Fruit fly (Drosophila melanogaster) whole organism, embryonic: Measurements from ENCODE around the gene Ant2.

Experiments used
- C15 ChIP-seq: fragments of 200-800 bp; sonication (Bioruptor generic); IDR thresholded peaks from 3 replicates; pipeline ENCODE4 v1.3.6; 2022; ENCODE audit warnings: missing biosample characterization, missing genetic modification characterization
- CG12155 ChIP-seq: fragments of 200-800 bp; sonication (Bioruptor generic); optimal IDR thresholded peaks from 3 replicates; lab custom pipeline; 2016; ENCODE audit warnings: missing biosample characterization, missing genetic modification characterization
- CG13296 ChIP-seq: fragments of 200-800 bp; sonication (Bioruptor generic); optimal IDR thresholded peaks from 3 replicates; lab custom pipeline; 2018; ENCODE audit warnings: missing biosample characterization, mild to moderate bottlenecking, missing genetic modification characterization
- CG14710 ChIP-seq: fragments of 200-800 bp; sonication (Bioruptor generic); optimal IDR thresholded peaks from 3 replicates; lab custom pipeline; 2019; ENCODE audit warnings: missing biosample characterization, mild to moderate bottlenecking, missing genetic modification characterization, moderate library complexity
- CG17186 ChIP-seq: fragments of 200-800 bp; sonication (Bioruptor generic); optimal IDR thresholded peaks from 3 replicates; lab custom pipeline; 2017; ENCODE audit warnings: missing biosample characterization, missing genetic modification reagents, missing genetic modification characterization
- CG17829 ChIP-seq: fragments of 200-800 bp; optimal IDR thresholded peaks from 2 replicates; lab custom pipeline; 2019; ENCODE audit warnings: missing biosample characterization, mild to moderate bottlenecking, missing genetic modification characterization, moderate library complexity
- CG18011 ChIP-seq: fragments of 200-800 bp; sonication (Bioruptor generic); optimal IDR thresholded peaks from 2 replicates; lab custom pipeline; 2017; ENCODE audit warnings: missing biosample characterization, missing genetic modification characterization, mild to moderate bottlenecking, moderate library complexity, missing genotype
- CG1832 ChIP-seq: fragments of 200-800 bp; sonication (Bioruptor generic); optimal IDR thresholded peaks from 2 replicates; lab custom pipeline; 2017; ENCODE audit warnings: missing biosample characterization, mild to moderate bottlenecking, missing genetic modification characterization, inconsistent platforms
- CG18764 ChIP-seq: fragments of 200-800 bp; sonication (Bioruptor generic); optimal IDR thresholded peaks from 3 replicates; lab custom pipeline; 2016; ENCODE audit warnings: missing biosample characterization, missing genetic modification characterization
- CG2875 ChIP-seq: fragments of 200-800 bp; sonication (Bioruptor generic); optimal IDR thresholded peaks from 2 replicates; lab custom pipeline; 2017; ENCODE audit warnings: missing biosample characterization, mild to moderate bottlenecking, missing genetic modification characterization, missing genetic modification reagents
- CG30403 ChIP-seq: fragments of 200-800 bp; sonication (Bioruptor generic); optimal IDR thresholded peaks from 3 replicates; lab custom pipeline; 2016; ENCODE audit warnings: missing biosample characterization, missing genetic modification characterization
- CG3726 ChIP-seq: fragments of 200-800 bp; sonication (Bioruptor generic); IDR thresholded peaks from 3 replicates; pipeline ENCODE4, ENCODE4 v1.3.6; 2022; ENCODE audit warnings: missing biosample characterization, missing genetic modification characterization
- CG3995 ChIP-seq: fragments of 200-800 bp; sonication (Bioruptor generic); optimal IDR thresholded peaks from 3 replicates; lab custom pipeline; 2016; ENCODE audit warnings: missing biosample characterization, missing genetic modification characterization
- CG6175 ChIP-seq: fragments of 200-800 bp; sonication (Bioruptor generic); IDR thresholded peaks from 3 replicates; pipeline ENCODE4 v1.3.6; 2022; ENCODE audit warnings: missing biosample characterization, missing genetic modification characterization
- CG6254 ChIP-seq: fragments of 200-800 bp; sonication (Bioruptor generic); optimal IDR thresholded peaks from 3 replicates; lab custom pipeline; 2017; ENCODE audit warnings: mild to moderate bottlenecking, missing biosample characterization, missing genetic modification reagents, missing genetic modification characterization
- CG9727 ChIP-seq: fragments of 200-800 bp; sonication (Bioruptor generic); optimal IDR thresholded peaks from 3 replicates; lab custom pipeline; 2017; ENCODE audit warnings: missing biosample characterization, mild to moderate bottlenecking, missing genetic modification characterization
- CkIIα-i1 ChIP-seq: fragments of 200-800 bp; sonication (Bioruptor generic); IDR thresholded peaks from 2 replicates; pipeline ENCODE4 v1.3.6; 2022; ENCODE audit warnings: missing biosample characterization, missing genetic modification characterization
- Dfd ChIP-seq, 2 experiments: fragments of >200 bp; optimal IDR thresholded peaks; 2 replicates each; lab custom pipeline; 2017; ENCODE audit warnings: missing biosample characterization in 2 of 2, missing genetic modification characterization in 2 of 2
- Eip74EF ChIP-seq, 2 experiments: fragments of 200-800 bp in 1 of 2; fragments of >200 bp in 1 of 2; sonication (Bioruptor generic) in 1 of 2; optimal IDR thresholded peaks; 2 replicates each; lab custom pipeline; 2017 to 2019; ENCODE audit warnings: missing biosample characterization in 2 of 2, missing genetic modification characterization in 2 of 2, mild to moderate bottlenecking in 1 of 2, moderate library complexity in 1 of 2
- HmgD ChIP-seq: fragments of 200-800 bp; sonication (Bioruptor generic); optimal IDR thresholded peaks from 3 replicates; lab custom pipeline; 2016; ENCODE audit warnings: missing biosample characterization, missing genetic modification characterization
- Hr3 ChIP-seq: fragments of 200-800 bp; sonication (Bioruptor generic); optimal IDR thresholded peaks from 3 replicates; lab custom pipeline; 2016; ENCODE audit warnings: missing biosample characterization, missing genetic modification characterization
- Nf-YC ChIP-seq: fragments of 200-800 bp; optimal IDR thresholded peaks from 3 replicates; lab custom pipeline; 2019; ENCODE audit warnings: missing biosample characterization, mild to moderate bottlenecking, missing genetic modification characterization, moderate library complexity
- Poxn ChIP-seq: fragments of 200-800 bp; sonication (Bioruptor generic); IDR thresholded peaks from 2 replicates; pipeline ENCODE4 v1.3.6; 2022; ENCODE audit warnings: missing biosample characterization, missing genetic modification characterization
- abd-A ChIP-seq: fragments of 200-800 bp; sonication (Bioruptor generic); optimal IDR thresholded peaks from 3 replicates; lab custom pipeline; 2019; ENCODE audit warnings: missing biosample characterization, mild to moderate bottlenecking, missing genetic modification characterization, moderate library complexity
- ara ChIP-seq: fragments of 200-800 bp; sonication (Bioruptor generic); IDR thresholded peaks from 2 replicates; pipeline ENCODE4 v1.3.6; 2022; ENCODE audit warnings: missing biosample characterization, missing genetic modification characterization
- ash1 ChIP-seq: fragments of 200-800 bp; sonication (Bioruptor generic); optimal IDR thresholded peaks from 2 replicates; lab custom pipeline; 2018; ENCODE audit warnings: missing biosample characterization, mild to moderate bottlenecking, missing genetic modification characterization
- ato ChIP-seq: fragments of 200-800 bp; sonication (Bioruptor generic); IDR thresholded peaks from 2 replicates; pipeline ENCODE4 v1.3.6; 2022; ENCODE audit warnings: missing biosample characterization, missing genetic modification characterization; ENCODE audit not compliant: partially characterized antibody
- bab2 ChIP-seq: fragments of 200-800 bp; sonication (Bioruptor generic); optimal IDR thresholded peaks from 2 replicates; lab custom pipeline; 2016; ENCODE audit warnings: missing biosample characterization, missing genetic modification characterization
- ewg ChIP-seq: fragments of 200-800 bp; sonication (Bioruptor generic); optimal IDR thresholded peaks from 3 replicates; lab custom pipeline; 2017; ENCODE audit warnings: mild to moderate bottlenecking, missing biosample characterization, missing genetic modification reagents, missing genetic modification characterization
- gcm ChIP-seq: fragments of 200-800 bp; sonication (Bioruptor generic); optimal IDR thresholded peaks from 2 replicates; lab custom pipeline; 2019; ENCODE audit warnings: missing biosample characterization, mild to moderate bottlenecking, missing genetic modification characterization, moderate library complexity
- gcm2 ChIP-seq: fragments of 200-800 bp; sonication (Bioruptor generic); optimal IDR thresholded peaks from 2 replicates; lab custom pipeline; 2016; ENCODE audit warnings: missing biosample characterization, missing genetic modification characterization
- her ChIP-seq: fragments of 200-800 bp; sonication (Bioruptor generic); optimal IDR thresholded peaks from 2 replicates; lab custom pipeline; 2016; ENCODE audit warnings: missing biosample characterization, missing genetic modification characterization
- insv ChIP-seq, 2 experiments: fragments of 200-800 bp; sonication (Bioruptor generic); optimal IDR thresholded peaks; 3 replicates each; lab custom pipeline; 2016 to 2018; ENCODE audit warnings: missing biosample characterization in 2 of 2, missing genetic modification characterization in 2 of 2
- kah ChIP-seq: fragments of 200-800 bp; sonication (Bioruptor generic); optimal IDR thresholded peaks from 2 replicates; lab custom pipeline; 2018; ENCODE audit warnings: missing biosample characterization, mild to moderate bottlenecking, missing genetic modification characterization
- klu ChIP-seq: fragments of 200-800 bp; sonication (Bioruptor generic); IDR thresholded peaks from 2 replicates; pipeline ENCODE4 v1.3.6; 2022; ENCODE audit warnings: missing biosample characterization, missing genetic modification characterization
- lola ChIP-seq, 3 experiments: fragments of >200 bp in 2 of 3; fragments of 200-800 bp in 1 of 3; sonication (Bioruptor generic) in 1 of 3; optimal IDR thresholded peaks; 2 replicates each; lab custom pipeline; 2017 to 2019; ENCODE audit warnings: missing biosample characterization in 3 of 3, missing genetic modification characterization in 3 of 3, mild to moderate bottlenecking in 1 of 3, moderate library complexity in 1 of 3
- maf-S ChIP-seq: fragments of 200-800 bp; sonication (Bioruptor generic); optimal IDR thresholded peaks from 2 replicates; lab custom pipeline; 2016; ENCODE audit warnings: missing biosample characterization, missing genetic modification characterization
- mirr ChIP-seq: fragments of 200-800 bp; sonication (Bioruptor generic); optimal IDR thresholded peaks from 3 replicates; lab custom pipeline; 2018; ENCODE audit warnings: missing biosample characterization, mild to moderate bottlenecking, missing genetic modification characterization
- nmo ChIP-seq: fragments of 200-800 bp; sonication (Bioruptor generic); optimal IDR thresholded peaks from 2 replicates; lab custom pipeline; 2018; ENCODE audit warnings: missing biosample characterization, mild to moderate bottlenecking, missing genetic modification characterization, moderate library complexity
- nom ChIP-seq: fragments of 200-800 bp; sonication (Bioruptor generic); optimal IDR thresholded peaks from 2 replicates; lab custom pipeline; 2017; ENCODE audit warnings: missing biosample characterization, missing genetic modification characterization, mild to moderate bottlenecking, moderate library complexity, missing genetic modification reagents
- peb ChIP-seq: fragments of 200-800 bp; sonication (Bioruptor generic); IDR thresholded peaks from 2 replicates; pipeline ENCODE4 v1.3.6; 2022; ENCODE audit warnings: missing biosample characterization, missing genetic modification characterization
- sc ChIP-seq, 3 experiments: fragments of >200 bp in 2 of 3; fragments of 200-800 bp in 1 of 3; sonication (Bioruptor generic) in 1 of 3; optimal IDR thresholded peaks; 2 replicates in 2 of 3; 3 replicates in 1 of 3; lab custom pipeline; 2017; ENCODE audit warnings: mild to moderate bottlenecking in 1 of 3, missing biosample characterization in 1 of 3, missing genetic modification characterization in 1 of 3, missing genetic modification reagents in 1 of 3
- schlank ChIP-seq: fragments of 200-800 bp; sonication (Bioruptor generic); optimal IDR thresholded peaks from 2 replicates; lab custom pipeline; 2018; ENCODE audit warnings: missing biosample characterization, mild to moderate bottlenecking, missing genetic modification characterization
- scrt ChIP-seq: fragments of 200-800 bp; sonication (Bioruptor generic); optimal IDR thresholded peaks from 2 replicates; lab custom pipeline; 2018; ENCODE audit warnings: missing biosample characterization, mild to moderate bottlenecking, missing genetic modification characterization, moderate library complexity
- sd ChIP-seq: fragments of 200-800 bp; sonication (Bioruptor generic); optimal IDR thresholded peaks from 3 replicates; lab custom pipeline; 2018; ENCODE audit warnings: missing biosample characterization, mild to moderate bottlenecking, missing genetic modification characterization, moderate library complexity
- sens ChIP-seq: fragments of 200-800 bp; sonication (Bioruptor generic); peaks from one replicate; lab custom pipeline; 2016; ENCODE audit warnings: missing biosample characterization, missing genetic modification characterization
- sisA ChIP-seq: fragments of 200-800 bp; sonication (Bioruptor generic); IDR thresholded peaks from 2 replicates; pipeline ENCODE4 v1.3.6; 2022; ENCODE audit warnings: missing biosample characterization, missing genetic modification characterization
- unpg ChIP-seq: fragments of 200-800 bp; sonication (Bioruptor generic); optimal IDR thresholded peaks from 3 replicates; lab custom pipeline; 2018; ENCODE audit warnings: missing biosample characterization, mild to moderate bottlenecking, missing genetic modification characterization, moderate library complexity
- zfh1 ChIP-seq: fragments of 200-800 bp; sonication (Bioruptor generic); IDR thresholded peaks from 3 replicates; pipeline ENCODE4 v1.3.6; 2022; ENCODE audit warnings: missing biosample characterization, missing genetic modification characterization

Gene Ant2

DNA sequence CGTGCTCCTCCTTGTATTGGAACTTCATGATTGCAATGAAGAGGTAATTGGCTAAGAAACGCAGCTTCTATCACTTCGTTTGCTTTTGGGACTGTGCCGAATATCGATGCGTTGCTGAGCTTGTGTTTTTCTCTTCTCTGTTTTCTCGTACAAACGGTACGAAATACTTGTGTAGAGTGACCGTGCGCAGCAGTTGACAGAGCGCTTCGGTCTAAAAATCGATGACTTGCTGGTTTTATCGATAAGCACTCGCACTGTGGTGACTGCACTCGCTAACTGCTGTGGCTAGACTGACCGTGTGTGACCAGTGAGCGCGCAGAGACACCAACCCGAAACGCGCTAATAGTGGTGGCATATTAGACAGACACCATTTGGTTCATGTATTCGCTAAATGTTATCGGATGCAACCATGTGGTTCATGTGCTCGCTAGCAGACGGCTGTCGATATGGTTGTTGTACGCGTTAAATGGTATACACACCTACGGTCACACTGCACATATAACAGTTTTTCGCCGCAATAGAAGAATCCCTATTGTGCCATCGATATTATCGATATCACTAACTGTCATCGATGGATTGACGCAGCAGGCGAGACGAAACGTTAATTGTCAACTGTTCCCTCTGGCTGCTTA is 18.5 kb downstream of the Ant2 start, which contains the start of the genes Atg8a and BTBD9 (continued):
- TF ChIP-seq CkIIα-i1 (GFP tag; lab: Robert Waterston, UW) (peak; percentile 34; the same call in 1 of the 2 replicates), lola (GFP tag; optimal IDR thresholded peaks at IDR 0.05; lab: Kevin White, UChicago) (no peak), CG3995 (no peak), klu (GFP tag; lab: Robert Waterston, UW) (no peak), CG2875 (GFP tag; lab: Kevin White, UChicago) (no peak), CG9727 (GFP tag; lab: Kevin White, UChicago) (peak; percentile 3), gcm (GFP tag; lab: Kevin White, UChicago) (no peak), zfh1 (GFP tag; lab: Robert Waterston, UW) (peak; percentile 49; the same call in 2 of the 3 replicates), ato (GFP tag; lab: Robert Waterston, UW) (no peak; the same call in none of the 2 replicates), sc (optimal IDR thresholded peaks at IDR 0.05; lab: Kevin White, UChicago) (no peak), sc (GFP tag; optimal IDR thresholded peaks at IDR 0.05; lab: Kevin White, UChicago) (no peak), nmo (GFP tag; lab: Kevin White, UChicago) (peak; percentile 72), CG6254 (GFP tag; lab: Kevin White, UChicago) (no peak), nom (GFP tag; lab: Kevin White, UChicago) (no peak), CG6175 (GFP tag; lab: Robert Waterston, UW) (no peak), sens (GFP tag; lab: Kevin White, UChicago) (peak; percentile 70), CG12155 (peak; percentile 49), her (peak; percentile 58), abd-A (no peak), scrt (peak; percentile 3), ash1 (GFP tag; lab: Kevin White, UChicago) (no peak), CG17186 (GFP tag; lab: Kevin White, UChicago) (peak; percentile 78), CG1832 (GFP tag; lab: Kevin White, UChicago) (no peak), CG18764 (GFP tag; lab: Kevin White, UChicago) (no peak), CG13296 (GFP tag; lab: Kevin White, UChicago) (no peak), ewg (GFP tag; lab: Kevin White, UChicago) (peak; percentile 24), schlank (tag; lab: Kevin White, UChicago) (no peak), kah (no peak), peb (GFP tag; lab: Robert Waterston, UW) (no peak), insv (GFP tag; optimal IDR thresholded peaks at IDR 0.05; lab: Kevin White, UChicago) (peak in 1 of 2 experiments; percentile 58), Poxn (GFP tag; lab: Robert Waterston, UW) (no peak), bab2 (GFP tag; lab: Kevin White, UChicago) (peak; percentile 27), Hr3 (GFP tag; lab: Kevin White, UChicago) (peak; percentile 0), Dfd (GFP tag; optimal IDR thresholded peaks at IDR 0.05; lab: Kevin White, UChicago) (no peak), gcm2 (GFP tag; lab: Kevin White, UChicago) (no peak), mirr (GFP tag; lab: Kevin White, UChicago) (peak; percentile 26), HmgD (peak; percentile 92), Eip74EF (GFP tag; optimal IDR thresholded peaks at IDR 0.05; lab: Kevin White, UChicago) (no peak), CG18011 (no peak), CG14710 (tag; lab: Kevin White, UChicago) (peak; percentile 83), CG30403 (GFP tag; lab: Kevin White, UChicago) (peak; percentile 26), ara (no peak), sisA (GFP tag; lab: Robert Waterston, UW) (no peak), sd (tag; lab: Kevin White, UChicago) (no peak), Nf-YC (no peak), C15 (no peak), maf-S (peak; percentile 28), unpg (GFP tag; lab: Kevin White, UChicago) (no peak), CG17829 (peak; percentile 59), CG3726 (GFP tag; lab: Robert Waterston, UW) (no peak)
